Fruit fly (Drosophila melanogaster) whole organism, wandering third instar larva: Measurements from ENCODE around the gene CG12507.

ENCODE experiments used
- Abd-B ChIP-seq: fragments of >200 bp; optimal IDR thresholded peaks from 2 replicates; lab custom pipeline; 2017; ENCODE audit warnings: missing biosample characterization, missing genetic modification characterization
- CG32264 ChIP-seq: fragments of 200-800 bp; sonication (Bioruptor generic); optimal IDR thresholded peaks from 2 replicates; lab custom pipeline; 2016; ENCODE audit warnings: missing biosample characterization, missing genetic modification characterization
- CG9705 ChIP-seq: fragments of 200-800 bp; sonication (Bioruptor generic); optimal IDR thresholded peaks from 2 replicates; lab custom pipeline; 2018; ENCODE audit warnings: missing biosample characterization, mild to moderate bottlenecking, missing genetic modification characterization
- CrebA ChIP-seq: fragments of 200-800 bp; sonication (Bioruptor generic); optimal IDR thresholded peaks from 2 replicates; lab custom pipeline; 2016; ENCODE audit warnings: missing biosample characterization, mild to moderate bottlenecking, missing genetic modification characterization, borderline replicate concordance
- Dfd ChIP-seq: fragments of >200 bp; optimal IDR thresholded peaks from 2 replicates; lab custom pipeline; 2017; ENCODE audit warnings: missing biosample characterization, missing genetic modification characterization
- Dif ChIP-seq: fragments of 200-275, 200-300 bp; sonication (Bioruptor generic); optimal IDR thresholded peaks from 2 replicates; lab custom pipeline; 2018; ENCODE audit warnings: missing biosample characterization, missing genetic modification characterization; ENCODE audit not compliant: partially characterized antibody
- GATAd ChIP-seq: sonication (Bioruptor generic); optimal IDR thresholded peaks from 2 replicates; lab custom pipeline; 2016; ENCODE audit warnings: missing biosample characterization, missing genetic modification characterization
- HLH106 ChIP-seq: fragments of 200-800 bp; optimal IDR thresholded peaks from 3 replicates; lab custom pipeline; 2019; ENCODE audit warnings: missing biosample characterization, mild to moderate bottlenecking, missing genetic modification characterization, moderate library complexity
- Hnf4 ChIP-seq: fragments of 200-800 bp; sonication (Bioruptor generic); optimal IDR thresholded peaks from 2 replicates; lab custom pipeline; 2016; ENCODE audit warnings: missing biosample characterization, mild to moderate bottlenecking, missing genetic modification characterization
- Hr78 ChIP-seq: fragments of >200 bp; optimal IDR thresholded peaks from 2 replicates; lab custom pipeline; 2017; ENCODE audit warnings: missing biosample characterization, missing genetic modification characterization
- Hr83 ChIP-seq: fragments of 200-300 bp; sonication (Bioruptor generic); optimal IDR thresholded peaks from 2 replicates; lab custom pipeline; 2016; ENCODE audit warnings: missing biosample characterization, mild to moderate bottlenecking, missing genetic modification characterization, moderate library complexity; ENCODE audit not compliant: poor library complexity, severe bottlenecking
- Jra ChIP-seq: sonication (Bioruptor generic); optimal IDR thresholded peaks from 2 replicates; lab custom pipeline; 2016; ENCODE audit warnings: missing biosample characterization, missing genetic modification characterization
- Mio ChIP-seq: sonication (Bioruptor generic); optimal IDR thresholded peaks from 2 replicates; lab custom pipeline; 2016; ENCODE audit warnings: missing biosample characterization, missing genetic modification characterization
- Myc ChIP-seq: fragments of >200 bp; optimal IDR thresholded peaks from 2 replicates; lab custom pipeline; 2017
- N ChIP-seq: fragments of >200 bp; optimal IDR thresholded peaks from 2 replicates; lab custom pipeline; 2018; ENCODE audit warnings: missing biosample characterization, missing external identifiers, missing genetic modification characterization
- OdsH ChIP-seq: fragments of 200-800 bp; sonication (Bioruptor generic); optimal IDR thresholded peaks from 2 replicates; lab custom pipeline; 2016; ENCODE audit warnings: missing biosample characterization, mild to moderate bottlenecking, missing genetic modification characterization
- Rel ChIP-seq, 2 experiments: fragments of 200-800 bp; sonication (Bioruptor generic) in 1 of 2; optimal IDR thresholded peaks; 2 replicates in 1 of 2; 3 replicates in 1 of 2; lab custom pipeline; 2016 to 2019; ENCODE audit warnings: mild to moderate bottlenecking in 2 of 2, missing biosample characterization in 2 of 2, missing genetic modification characterization in 2 of 2, moderate library complexity in 1 of 2
- Sp1 ChIP-seq: fragments of 200-800 bp; sonication (Bioruptor generic); optimal IDR thresholded peaks from 3 replicates; lab custom pipeline; 2019; ENCODE audit warnings: missing biosample characterization, mild to moderate bottlenecking, missing genetic modification characterization, moderate library complexity
- Vsx2 ChIP-seq: fragments of 200-300, 225-300 bp; sonication (Bioruptor generic); optimal IDR thresholded peaks from 2 replicates; lab custom pipeline; 2018; ENCODE audit warnings: missing biosample characterization, missing genetic modification characterization; ENCODE audit not compliant: partially characterized antibody
- br ChIP-seq: fragments of 200-800 bp; sonication (Bioruptor generic); optimal IDR thresholded peaks from 2 replicates; lab custom pipeline; 2016; ENCODE audit warnings: missing biosample characterization, missing genetic modification characterization
- brk ChIP-seq: fragments of 200-800 bp; sonication (Bioruptor generic); optimal IDR thresholded peaks from 2 replicates; lab custom pipeline; 2016; ENCODE audit warnings: missing biosample characterization, mild to moderate bottlenecking, missing genetic modification characterization
- dl ChIP-seq, 2 experiments: fragments of 175-275, 200-275 bp in 1 of 2; fragments of 200-275 bp in 1 of 2; sonication (Bioruptor generic); optimal IDR thresholded peaks; lab custom pipeline; 2018; ENCODE audit warnings: mild to moderate bottlenecking in 2 of 2, missing biosample characterization in 2 of 2, missing genetic modification characterization in 2 of 2, moderate library complexity in 2 of 2; ENCODE audit not compliant: partially characterized antibody in 2 of 2, insufficient read depth in 1 of 2
- dmrt93B ChIP-seq: fragments of 200-800 bp; sonication (Bioruptor generic); optimal IDR thresholded peaks from 2 replicates; lab custom pipeline; 2018; ENCODE audit warnings: missing biosample characterization, mild to moderate bottlenecking, missing genetic modification characterization
- dsf ChIP-seq: sonication (Bioruptor generic); optimal IDR thresholded peaks from 2 replicates; lab custom pipeline; 2016; ENCODE audit warnings: missing biosample characterization, missing genetic modification characterization, borderline replicate concordance
- ey ChIP-seq: fragments of 200-800 bp; sonication (Bioruptor generic); optimal IDR thresholded peaks from 2 replicates; lab custom pipeline; 2016; ENCODE audit warnings: missing biosample characterization, missing genetic modification characterization
- foxo ChIP-seq, 2 experiments: fragments of 200-800 bp; sonication (Bioruptor generic); optimal IDR thresholded peaks; 2 replicates in 1 of 2; 3 replicates in 1 of 2; lab custom pipeline; 2016 to 2017; ENCODE audit warnings: missing biosample characterization in 2 of 2, missing genetic modification characterization in 2 of 2
- fru ChIP-seq: fragments of 200-800 bp; sonication (Bioruptor generic); optimal IDR thresholded peaks from 3 replicates; lab custom pipeline; 2016; ENCODE audit warnings: missing biosample characterization, mild to moderate bottlenecking, missing genetic modification characterization
- h ChIP-seq: fragments of 200-800 bp; sonication (Bioruptor generic); optimal IDR thresholded peaks from 3 replicates; lab custom pipeline; 2016; ENCODE audit warnings: missing biosample characterization, mild to moderate bottlenecking, missing genetic modification characterization
- jim ChIP-seq: fragments of 175-275, 200-325 bp; sonication (Bioruptor generic); optimal IDR thresholded peaks from 2 replicates; lab custom pipeline; 2016; ENCODE audit warnings: missing biosample characterization, mild to moderate bottlenecking, missing genetic modification characterization
- lola ChIP-seq: fragments of >200 bp; optimal IDR thresholded peaks from 2 replicates; lab custom pipeline; 2017; ENCODE audit warnings: missing biosample characterization, missing genetic modification characterization
- pan ChIP-seq: fragments of >200 bp; optimal IDR thresholded peaks from 2 replicates; lab custom pipeline; 2017
- psq ChIP-seq: fragments of 200-800 bp; sonication (Bioruptor generic); optimal IDR thresholded peaks from 3 replicates; lab custom pipeline; 2017; ENCODE audit warnings: missing biosample characterization, mild to moderate bottlenecking, missing genetic modification characterization, moderate library complexity
- rgr ChIP-seq: fragments of 200-800 bp; sonication (Bioruptor generic); optimal IDR thresholded peaks from 3 replicates; lab custom pipeline; 2016; ENCODE audit warnings: missing biosample characterization, mild to moderate bottlenecking, missing genetic modification characterization
- sage ChIP-seq: fragments of 200-800 bp; sonication (Bioruptor generic); optimal IDR thresholded peaks from 2 replicates; lab custom pipeline; 2016; ENCODE audit warnings: missing biosample characterization, mild to moderate bottlenecking, missing genetic modification characterization
- sv ChIP-seq: fragments of 200-800 bp; sonication (Bioruptor generic); optimal IDR thresholded peaks from 3 replicates; lab custom pipeline; 2016; ENCODE audit warnings: missing biosample characterization, missing genetic modification characterization
- tai ChIP-seq: sonication (Bioruptor generic); optimal IDR thresholded peaks from 2 replicates; lab custom pipeline; 2016; ENCODE audit warnings: missing biosample characterization, missing genetic modification characterization
- usp ChIP-seq: fragments of >200 bp; optimal IDR thresholded peaks from 2 replicates; lab custom pipeline; 2017; ENCODE audit warnings: missing biosample characterization, missing genetic modification characterization
- woc ChIP-seq: sonication (Bioruptor generic); optimal IDR thresholded peaks from 2 replicates; lab custom pipeline; 2016; ENCODE audit warnings: missing biosample characterization, mild to moderate bottlenecking, missing genetic modification characterization

CG12507 gene

DNA sequence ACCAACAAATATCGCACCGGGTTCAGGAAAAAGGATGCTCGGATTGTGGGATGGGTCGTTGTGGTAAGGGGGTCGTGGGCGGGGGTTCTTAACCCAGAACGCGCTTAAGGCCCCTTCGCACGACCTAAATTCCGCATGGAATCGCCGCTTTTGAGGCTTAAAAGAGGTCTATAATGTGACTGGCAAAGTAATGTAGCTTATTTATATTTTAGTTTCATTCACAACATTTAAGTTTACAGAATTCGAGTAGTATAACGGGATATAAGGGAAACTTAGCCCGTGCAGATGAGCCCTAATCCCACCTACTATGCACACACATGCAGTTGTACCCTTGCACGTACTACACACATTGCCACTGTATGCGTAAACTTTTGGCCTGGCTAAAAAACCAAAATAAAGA is 12.4 kb upstream of the CG12507 start:
- peak; percentile 81 for TF ChIP-seq h
- TF ChIP-seq brk, result peak; percentile 11
- TF ChIP-seq tai, result peak; percentile 6
- TF ChIP-seq Vsx2 (GFP tag; lab: Kevin White, UChicago), result peak; percentile 72
- no peak for TF ChIP-seq Hr83 (GFP tag; lab: Kevin White, UChicago)
- no peak for TF ChIP-seq N (GFP tag; lab: Kevin White, UChicago)
- no peak for TF ChIP-seq CrebA (GFP tag; lab: Kevin White, UChicago)
- TF ChIP-seq CG9705 (GFP tag; lab: Kevin White, UChicago), result peak; percentile 88
- no peak for TF ChIP-seq dsf (GFP tag; lab: Kevin White, UChicago)
- TF ChIP-seq CG32264 (GFP tag; lab: Kevin White, UChicago), result peak; percentile 54
- TF ChIP-seq rgr (GFP tag; lab: Kevin White, UChicago), result peak; percentile 84
- TF ChIP-seq Jra (GFP tag; lab: Kevin White, UChicago), result no peak
- no peak for TF ChIP-seq usp (GFP tag; lab: Kevin White, UChicago)
- TF ChIP-seq jim, result no peak
- peak; percentile 86 for TF ChIP-seq br (GFP tag; lab: Kevin White, UChicago)
- peak; percentile 81 for TF ChIP-seq ey (GFP tag; lab: Kevin White, UChicago)
- no peak for TF ChIP-seq Mio (GFP tag; lab: Kevin White, UChicago)
- peak; percentile 71 for TF ChIP-seq Rel (GFP tag; optimal IDR thresholded peaks at IDR 0.05; lab: Kevin White, UChicago)
- peak; percentile 76 for TF ChIP-seq Rel (tag; optimal IDR thresholded peaks at IDR 0.05; lab: Kevin White, UChicago)
- no peak for TF ChIP-seq pan (lab: Kevin White, UChicago)
- TF ChIP-seq fru (GFP tag; lab: Kevin White, UChicago), result peak; percentile 73
- peak; percentile 18 for TF ChIP-seq psq (GFP tag; lab: Kevin White, UChicago)
- peak; percentile 28 for TF ChIP-seq Dif (GFP tag; lab: Kevin White, UChicago)
- TF ChIP-seq dmrt93B (GFP tag; lab: Kevin White, UChicago), result peak; percentile 71
- no peak for TF ChIP-seq sv (GFP tag; lab: Kevin White, UChicago)
- peak; percentile 27 for TF ChIP-seq woc
- no peak for TF ChIP-seq GATAd
- TF ChIP-seq Sp1 (GFP tag; lab: Kevin White, UChicago), result peak; percentile 93
- TF ChIP-seq Hnf4 (GFP tag; lab: Kevin White, UChicago), result peak; percentile 68
- no peak for TF ChIP-seq Abd-B (GFP tag; lab: Kevin White, UChicago)
- TF ChIP-seq lola, result no peak
- no peak for TF ChIP-seq Dfd
- TF ChIP-seq Hr78 (GFP tag; lab: Kevin White, UChicago), result no peak
- peak; percentile 83 for TF ChIP-seq OdsH
- peak; percentile 92 for TF ChIP-seq HLH106 (tag; lab: Kevin White, UChicago)
- peak in 1 of 2 experiments; percentile 79 for TF ChIP-seq foxo (GFP tag; optimal IDR thresholded peaks at IDR 0.05; lab: Kevin White, UChicago)
- TF ChIP-seq dl (GFP tag; optimal IDR thresholded peaks at IDR 0.05; lab: Kevin White, UChicago; ENCODE audit: insufficient read depth in 1 of 2, partially characterized antibody in 2 of 2), result peak in 1 of 2 experiments; percentile 12
- TF ChIP-seq sage (GFP tag; lab: Kevin White, UChicago), result peak; percentile 70
- no peak for TF ChIP-seq Myc
- TF ChIP-seq, all 38 proteins: peak for 22

DNA sequence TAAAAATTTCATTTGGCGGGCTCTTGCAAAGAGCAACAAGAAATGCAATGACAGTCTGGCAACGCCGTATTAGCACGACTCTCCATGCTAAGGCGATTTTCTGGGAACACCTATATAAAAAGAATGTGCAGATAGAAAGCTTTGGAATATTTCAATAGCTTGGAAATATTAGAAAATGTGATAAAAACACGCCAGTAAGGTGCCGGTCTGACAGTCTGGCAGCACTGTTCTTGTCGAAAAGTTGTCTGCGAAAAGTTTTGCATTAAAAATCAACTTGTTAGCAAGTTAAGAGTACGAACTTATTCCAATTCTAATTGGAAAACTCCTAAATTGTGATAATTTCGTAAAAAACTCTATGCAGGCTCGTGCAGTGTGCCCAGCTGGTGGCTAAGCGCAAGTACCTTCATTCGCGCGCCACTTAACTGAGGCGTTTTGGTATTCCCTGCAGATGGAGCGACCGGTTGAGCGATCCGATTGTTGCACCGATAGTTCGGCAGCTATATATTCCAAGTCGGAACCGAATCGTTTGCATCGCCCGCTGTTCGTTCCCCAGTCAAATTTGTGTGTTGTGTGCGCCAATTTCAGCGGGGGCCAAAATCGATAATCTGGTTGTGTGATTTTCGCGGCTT is 11.7 kb upstream of the CG12507 start, which contains the start of gene eas:
TSS of gene eas (plus strand) at position 451 of the 629 bp plus-strand sequence.
- TF ChIP-seq rgr (GFP tag; lab: Kevin White, UChicago), result peak; percentile 20
- no peak for TF ChIP-seq Sp1 (GFP tag; lab: Kevin White, UChicago)
- no peak for TF ChIP-seq Hr83 (GFP tag; lab: Kevin White, UChicago)
- peak in 1 of 2 experiments; percentile 29 for TF ChIP-seq foxo (GFP tag; optimal IDR thresholded peaks at IDR 0.05; lab: Kevin White, UChicago)
- no peak for TF ChIP-seq dsf (GFP tag; lab: Kevin White, UChicago)
- no peak for TF ChIP-seq CrebA (GFP tag; lab: Kevin White, UChicago)
- TF ChIP-seq N (GFP tag; lab: Kevin White, UChicago), result peak; percentile 1
- no peak for TF ChIP-seq lola
- peak; percentile 23 for TF ChIP-seq h
- peak; percentile 22 for TF ChIP-seq sv (GFP tag; lab: Kevin White, UChicago)
- peak; percentile 78 for TF ChIP-seq Dif (GFP tag; lab: Kevin White, UChicago)
- no peak for TF ChIP-seq Dfd
- peak; percentile 1 for TF ChIP-seq fru (GFP tag; lab: Kevin White, UChicago)
- TF ChIP-seq, all 38 proteins: peak for 7
